Fruit fly (Drosophila melanogaster): Measurements from ENCODE around the gene CG17154.

Gene CG17154

DNA sequence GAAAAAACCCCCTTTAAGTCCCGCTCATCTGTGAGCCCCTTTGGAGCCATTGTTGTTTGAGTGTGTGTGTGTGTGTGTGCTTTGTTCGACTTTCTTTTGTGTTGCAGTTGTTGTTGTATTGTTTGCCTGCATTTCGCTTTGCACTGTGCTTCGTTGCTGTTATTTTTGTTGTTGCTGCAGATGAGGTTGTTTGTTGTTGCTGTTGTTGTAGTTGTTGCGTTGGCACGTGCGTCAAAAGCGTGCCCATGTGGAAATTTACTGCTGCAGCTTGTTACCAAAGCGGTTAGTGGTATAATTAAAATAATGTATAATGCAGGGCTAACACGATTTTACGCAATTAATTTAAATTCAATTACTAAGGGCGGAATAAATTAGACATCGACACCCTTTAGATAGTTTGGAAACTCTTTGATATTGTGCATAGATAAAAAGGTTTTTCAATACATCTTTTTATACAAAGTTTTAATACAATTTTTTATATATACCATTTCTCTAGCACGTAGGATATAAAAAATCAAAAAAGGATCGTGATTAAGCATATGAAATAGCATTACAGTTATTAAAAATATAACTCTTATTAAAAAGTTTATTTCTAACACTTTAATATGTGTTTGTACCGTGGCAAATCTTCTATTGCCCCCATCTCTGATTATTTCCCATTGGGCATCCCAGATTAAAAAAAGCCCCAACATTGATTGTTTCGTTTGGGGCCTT, 1.9 kb downstream of the CG17154 start (continued):
- peak; percentile 74 for TF ChIP-seq esn (GFP tag; optimal IDR thresholded peaks at IDR 0.05)
- TF ChIP-seq vri (GFP tag; optimal IDR thresholded peaks at IDR 0.05) = peak; percentile 29
- TF ChIP-seq CG32006 (GFP tag; optimal IDR thresholded peaks at IDR 0.05) = peak; percentile 52
- TF ChIP-seq acj6 (GFP tag; optimal IDR thresholded peaks at IDR 0.05) = peak; percentile 44
- TF ChIP-seq Eip75B (GFP tag; optimal IDR thresholded peaks at IDR 0.05) = peak; percentile 18
- peak; percentile 61; the same call in 2 of the 3 replicates for TF ChIP-seq CG6163 (GFP tag; IDR thresholded peaks at IDR 0.05)
- peak; percentile 40 for TF ChIP-seq CG6854 (GFP tag; optimal IDR thresholded peaks at IDR 0.05)
- peak; percentile 32 for TF ChIP-seq CG6808 (GFP tag; optimal IDR thresholded peaks at IDR 0.05)
- TF ChIP-seq Sox102F (GFP tag; optimal IDR thresholded peaks at IDR 0.05) = peak; percentile 64
- peak; percentile 66 for TF ChIP-seq pdm3 (GFP tag; optimal IDR thresholded peaks at IDR 0.05)
- peak; percentile 46 for TF ChIP-seq OdsH (GFP tag; optimal IDR thresholded peaks at IDR 0.05)
- TF ChIP-seq Smox (GFP tag; optimal IDR thresholded peaks at IDR 0.05) = peak; percentile 58
- no peak for TF ChIP-seq CG7368 (GFP tag; optimal IDR thresholded peaks at IDR 0.05)
- TF ChIP-seq fd59A (GFP tag; optimal IDR thresholded peaks at IDR 0.05) = peak; percentile 1
- peak; percentile 79 for TF ChIP-seq Met (GFP tag; optimal IDR thresholded peaks at IDR 0.05)
- no peak for TF ChIP-seq dsx (GFP tag; optimal IDR thresholded peaks at IDR 0.05; ENCODE audit: poor library complexity, severe bottlenecking)
- TF ChIP-seq dac (GFP tag; optimal IDR thresholded peaks at IDR 0.05) = no peak
- no peak for TF ChIP-seq fd85E (GFP tag; optimal IDR thresholded peaks at IDR 0.05)
- no peak for TF ChIP-seq CG15336 (GFP tag; IDR thresholded peaks at IDR 0.05)
- peak; percentile 53 for TF ChIP-seq CG31627 (GFP tag; optimal IDR thresholded peaks at IDR 0.05)
- TF ChIP-seq Hr4 (GFP tag; optimal IDR thresholded peaks at IDR 0.05) = no peak
- TF ChIP-seq Eip93F (GFP tag; optimal IDR thresholded peaks at IDR 0.05) = no peak

DNA sequence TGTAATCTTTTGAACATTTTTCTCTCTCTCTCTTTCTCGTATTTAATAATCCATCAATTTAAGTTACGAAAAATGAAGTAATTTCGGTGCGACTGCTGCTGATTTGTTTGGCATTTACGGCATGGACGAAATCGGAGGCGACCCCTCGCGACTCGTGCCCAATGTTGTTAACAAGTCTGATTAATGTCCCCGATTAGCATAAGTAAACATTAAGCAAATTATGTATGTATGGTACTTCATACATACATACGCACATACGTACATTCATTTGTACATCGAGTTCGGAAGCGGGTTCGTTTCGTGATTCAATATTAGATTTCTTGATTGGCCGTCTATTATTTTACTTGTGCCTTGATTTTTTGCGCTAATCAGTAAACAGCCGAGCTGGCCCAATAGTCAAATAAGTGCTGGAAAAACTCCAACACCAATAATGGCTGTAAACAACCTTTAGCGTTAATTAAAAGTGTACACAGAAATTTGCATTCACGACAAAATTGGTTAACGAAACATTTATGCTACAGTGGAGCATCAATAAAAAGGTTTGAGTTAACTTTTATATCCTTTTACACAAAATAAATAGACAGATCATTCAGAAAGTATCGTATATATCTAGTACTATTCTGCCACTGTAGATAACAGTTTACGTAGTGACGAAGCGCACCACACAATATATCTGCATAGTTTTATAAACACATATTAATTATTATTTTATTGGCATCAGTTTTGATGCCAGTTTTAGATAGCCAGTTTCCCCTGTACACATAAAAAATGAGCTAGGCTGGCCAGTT, 2.7 kb downstream of the CG17154 start:
- TF ChIP-seq fd59A (GFP tag; optimal IDR thresholded peaks at IDR 0.05) (no peak), CG8319 (GFP tag; optimal IDR thresholded peaks at IDR 0.05) (no peak), Sox15 (GFP tag; optimal IDR thresholded peaks at IDR 0.05) (peak; percentile 20), dsx (GFP tag; optimal IDR thresholded peaks at IDR 0.05; ENCODE audit: poor library complexity, severe bottlenecking) (no peak), Eip75B (GFP tag; optimal IDR thresholded peaks at IDR 0.05) (no peak), acj6 (GFP tag; optimal IDR thresholded peaks at IDR 0.05) (peak; percentile 19), ss (GFP tag; optimal IDR thresholded peaks at IDR 0.05) (no peak), Hr39 (GFP tag; optimal IDR thresholded peaks at IDR 0.05) (peak; percentile 22), Sox14 (GFP tag; optimal IDR thresholded peaks at IDR 0.05) (no peak), CG6854 (GFP tag; optimal IDR thresholded peaks at IDR 0.05) (no peak), CG1621 (tag; optimal IDR thresholded peaks at IDR 0.05) (no peak), esn (GFP tag; optimal IDR thresholded peaks at IDR 0.05) (peak; percentile 11), Ets21C (GFP tag; optimal IDR thresholded peaks at IDR 0.05) (no peak), achi (GFP tag; optimal IDR thresholded peaks at IDR 0.05) (peak; percentile 29), Met (GFP tag; optimal IDR thresholded peaks at IDR 0.05) (peak; percentile 22), pdm3 (GFP tag; optimal IDR thresholded peaks at IDR 0.05) (peak; percentile 33), spab (GFP tag; optimal IDR thresholded peaks at IDR 0.05) (no peak), CG6792 (GFP tag; optimal IDR thresholded peaks at IDR 0.05) (no peak), CG11294 (GFP tag; IDR thresholded peaks at IDR 0.05) (peak; percentile 56; the same call in 1 of the 2 replicates), fd85E (GFP tag; optimal IDR thresholded peaks at IDR 0.05) (no peak), net (GFP tag; optimal IDR thresholded peaks at IDR 0.05) (peak; percentile 18), Smox (GFP tag; optimal IDR thresholded peaks at IDR 0.05) (peak; percentile 14), OdsH (GFP tag; optimal IDR thresholded peaks at IDR 0.05) (peak; percentile 36), CG8119 (GFP tag; IDR thresholded peaks at IDR 0.05) (peak; percentile 49; the same call in 2 of the 3 replicates), CG16779 (tag; optimal IDR thresholded peaks at IDR 0.05) (no peak), vri (GFP tag; optimal IDR thresholded peaks at IDR 0.05) (no peak), Blimp-1 (GFP tag; optimal IDR thresholded peaks at IDR 0.05) (no peak), CG6163 (GFP tag; IDR thresholded peaks at IDR 0.05) (0 out of 3 replicates have a peak, but pooled peaks have one; percentile 32), svp (GFP tag) (no peak), Hr4 (GFP tag; optimal IDR thresholded peaks at IDR 0.05) (peak; percentile 64), salr (GFP tag; optimal IDR thresholded peaks at IDR 0.05) (peak in 1 of 2 experiments; percentile 6), dac (GFP tag; optimal IDR thresholded peaks at IDR 0.05) (no peak), topi (GFP tag; optimal IDR thresholded peaks at IDR 0.05) (peak; percentile 1), CG3919 (GFP tag; optimal IDR thresholded peaks at IDR 0.05) (peak; percentile 19), Hr38 (GFP tag; optimal IDR thresholded peaks at IDR 0.05) (no peak), Eip78C (GFP tag) (peak; percentile 63), CG11902 (GFP tag; optimal IDR thresholded peaks at IDR 0.05) (no peak), CG15336 (GFP tag; IDR thresholded peaks at IDR 0.05) (peak; percentile 60)

All from whole organism, prepupa.